Fruit fly (Drosophila melanogaster): ENCODE results near the gene Eig71Eh.

- TF ChIP-seq CG2712 (tag; optimal IDR thresholded peaks at IDR 0.05) (no peak), MTF-1 (GFP tag; optimal IDR thresholded peaks at IDR 0.05; ENCODE audit: borderline replicate concordance) (no peak), ro (GFP tag; IDR thresholded peaks at IDR 0.05) (no peak), bab2 (GFP tag; optimal IDR thresholded peaks at IDR 0.05) (no peak), PHDP (tag; optimal IDR thresholded peaks at IDR 0.05) (no peak), prd (optimal IDR thresholded peaks at IDR 0.05) (no peak), prd (GFP tag; IDR thresholded peaks at IDR 0.05) (peak; percentile 19; the same call in 1 of the 3 replicates), bbx (GFP tag; IDR thresholded peaks at IDR 0.05; ENCODE audit: partially characterized antibody) (no peak), ase (GFP tag; IDR thresholded peaks at IDR 0.05) (no peak), eve (GFP tag; optimal IDR thresholded peaks at IDR 0.05) (no peak), B-H1 (GFP tag; IDR thresholded peaks at IDR 0.05) (no peak), gce (GFP tag; IDR thresholded peaks at IDR 0.05) (no peak), CG14667 (GFP tag; IDR thresholded peaks at IDR 0.05) (no peak), CG5953 (GFP tag; IDR thresholded peaks at IDR 0.05) (no peak), wdn (GFP tag; IDR thresholded peaks at IDR 0.05) (no peak)
Measured at dm6 chr3L:15703330-15704119, 44.3 kb upstream of the Eig71Eh start.

All from whole organism, embryonic.